Fruit fly (Drosophila melanogaster): ENCODE data around the gene CG12320.
A peak's percentile ranks its signal among the peaks of the same experiment; 100 is the strongest.

The CG12320 gene

dm6 chr3R:18298900-18299321 is 46.4 kb upstream of the CG12320 start, which contains the start of gene Dlc90F (continued):
- no peak for TF ChIP-seq fd102C (GFP tag; optimal IDR thresholded peaks at IDR 0.05)
- no peak for TF ChIP-seq CG7963 (GFP tag; IDR thresholded peaks at IDR 0.05; ENCODE audit: partially characterized antibody)
- TF ChIP-seq kay (GFP tag; optimal IDR thresholded peaks at IDR 0.05), result peak; percentile 88
- no peak for TF ChIP-seq sim (GFP tag; IDR thresholded peaks at IDR 0.05)
- TF ChIP-seq CG13894 (tag; optimal IDR thresholded peaks at IDR 0.05), result peak; percentile 60
- peak; percentile 34 for TF ChIP-seq Fer2 (tag; optimal IDR thresholded peaks at IDR 0.05)
- TF ChIP-seq seq (GFP tag; IDR thresholded peaks at IDR 0.05), result peak; percentile 61; the same call in 1 of the 2 replicates
- peak; percentile 77 for TF ChIP-seq CG7786 (GFP tag; optimal IDR thresholded peaks at IDR 0.05)
- peak; percentile 78 for TF ChIP-seq Camta (GFP tag; optimal IDR thresholded peaks at IDR 0.05)
- no peak for TF ChIP-seq CG7745 (tag; optimal IDR thresholded peaks at IDR 0.05)
- 0 out of 2 replicates have a peak, but pooled peaks have one; percentile 28 for TF ChIP-seq CG11696 (GFP tag; IDR thresholded peaks at IDR 0.05)
- peak; percentile 40 for TF ChIP-seq lbe (GFP tag; optimal IDR thresholded peaks at IDR 0.05)
- TF ChIP-seq Nf-YB (GFP tag; optimal IDR thresholded peaks at IDR 0.05), result peak; percentile 59
- TF ChIP-seq Dll (GFP tag; IDR thresholded peaks at IDR 0.05; ENCODE audit: partially characterized antibody), result peak; percentile 65; the same call in 2 of the 4 replicates
- peak; percentile 81 for TF ChIP-seq vvl (GFP tag; IDR thresholded peaks at IDR 0.05)
- TF ChIP-seq CoRest (tag; optimal IDR thresholded peaks at IDR 0.05), result peak; percentile 90
- peak; percentile 17 for TF ChIP-seq CG4328 (GFP tag; optimal IDR thresholded peaks at IDR 0.05)
- peak; percentile 44 for TF ChIP-seq Dp (GFP tag; optimal IDR thresholded peaks at IDR 0.05)
- peak; percentile 55 for TF ChIP-seq CG3163 (GFP tag; optimal IDR thresholded peaks at IDR 0.05)
- TF ChIP-seq CG1233 (GFP tag; optimal IDR thresholded peaks at IDR 0.05), result peak; percentile 34
- peak; percentile 65 for TF ChIP-seq NFAT (GFP tag; IDR thresholded peaks at IDR 0.05)
- TF ChIP-seq CG4404 (GFP tag; IDR thresholded peaks at IDR 0.05), result peak; percentile 83
- TF ChIP-seq pnt (GFP tag; optimal IDR thresholded peaks at IDR 0.05), result peak; percentile 79
- TF ChIP-seq otp (GFP tag; IDR thresholded peaks at IDR 0.05), result 0 out of 3 replicates have a peak, but pooled peaks have one; percentile 39
- peak; percentile 54 for TF ChIP-seq her (GFP tag; optimal IDR thresholded peaks at IDR 0.05)
- TF ChIP-seq cwo (GFP tag; optimal IDR thresholded peaks at IDR 0.05), result peak; percentile 10
- peak; percentile 23; the same call in 1 of the 2 replicates for TF ChIP-seq CG10321 (GFP tag; IDR thresholded peaks at IDR 0.05)
- peak; percentile 82 for TF ChIP-seq CG9876 (GFP tag; optimal IDR thresholded peaks at IDR 0.05)
- TF ChIP-seq CG10462 (GFP tag; optimal IDR thresholded peaks at IDR 0.05), result peak; percentile 58
- peak; percentile 56 for TF ChIP-seq gsb-n (tag; optimal IDR thresholded peaks at IDR 0.05)
- no peak for TF ChIP-seq Sry-β (GFP tag; optimal IDR thresholded peaks at IDR 0.05)
- TF ChIP-seq slp2 (GFP tag; optimal IDR thresholded peaks at IDR 0.05), result peak; percentile 77
- peak; percentile 70 for TF ChIP-seq CG32772 (GFP tag; IDR thresholded peaks at IDR 0.05)
- TF ChIP-seq nerfin-2 (GFP tag; IDR thresholded peaks at IDR 0.05; ENCODE audit: partially characterized antibody), result no peak
- TF ChIP-seq sna (GFP tag; IDR thresholded peaks at IDR 0.05; ENCODE audit: partially characterized antibody), result peak; percentile 12; the same call in 1 of the 2 replicates
- peak; percentile 83 for TF ChIP-seq E2f1 (GFP tag; IDR thresholded peaks at IDR 0.05)
- peak; percentile 81 for TF ChIP-seq Antp (GFP tag; optimal IDR thresholded peaks at IDR 0.05)
- TF ChIP-seq sc (optimal IDR thresholded peaks at IDR 0.05), result no peak
- peak; percentile 53 for TF ChIP-seq sc (GFP tag; optimal IDR thresholded peaks at IDR 0.05)
- no peak for TF ChIP-seq D (optimal IDR thresholded peaks at IDR 0.05)
- TF ChIP-seq D (GFP tag; optimal IDR thresholded peaks at IDR 0.05), result peak; percentile 22
- TF ChIP-seq CG7839 (tag; optimal IDR thresholded peaks at IDR 0.05), result peak; percentile 79
- TF ChIP-seq CG12942 (GFP tag; optimal IDR thresholded peaks at IDR 0.05), result peak; percentile 69
- no peak for TF ChIP-seq kah (GFP tag; optimal IDR thresholded peaks at IDR 0.05)
- no peak for TF ChIP-seq cas (GFP tag; IDR thresholded peaks at IDR 0.05)
- peak; percentile 74 for TF ChIP-seq CG13775 (GFP tag; optimal IDR thresholded peaks at IDR 0.05)
- TF ChIP-seq Lhr (GFP tag; optimal IDR thresholded peaks at IDR 0.05), result peak; percentile 95
- peak; percentile 80 for TF ChIP-seq Dip3 (GFP tag; optimal IDR thresholded peaks at IDR 0.05)
- peak; percentile 66 for TF ChIP-seq fu2 (GFP tag; optimal IDR thresholded peaks at IDR 0.05)
- TF ChIP-seq caup (GFP tag; optimal IDR thresholded peaks at IDR 0.05; ENCODE audit: severe bottlenecking), result peak; percentile 49
- TF ChIP-seq ham (GFP tag; IDR thresholded peaks at IDR 0.05), result no peak

Measured in whole organism, embryonic.